Fruit fly (Drosophila melanogaster): ENCODE measurements around the gene AdamTS-B.

The AdamTS-B gene

dm6 chrX:5718476-5719012, 20.2 kb downstream of the AdamTS-B start (continued):
- TF ChIP-seq CG8281 (tag; optimal IDR thresholded peaks at IDR 0.05) (no peak), Rfx (GFP tag; IDR thresholded peaks at IDR 0.05) (peak; percentile 85), eyg (GFP tag; optimal IDR thresholded peaks at IDR 0.05) (no peak), CG14441 (GFP tag; IDR thresholded peaks at IDR 0.05) (peak; percentile 56; the same call in 1 of the 2 replicates), sc (optimal IDR thresholded peaks at IDR 0.05) (no peak), sc (GFP tag; optimal IDR thresholded peaks at IDR 0.05) (no peak), CG12155 (GFP tag; optimal IDR thresholded peaks at IDR 0.05) (peak; percentile 57), sob (GFP tag; IDR thresholded peaks at IDR 0.05) (peak; percentile 82), CG13296 (GFP tag; optimal IDR thresholded peaks at IDR 0.05) (peak; percentile 67), CG7839 (tag; optimal IDR thresholded peaks at IDR 0.05) (peak; percentile 79), ase (GFP tag; IDR thresholded peaks at IDR 0.05) (peak; percentile 16; the same call in 1 of the 3 replicates), bcd (GFP tag; optimal IDR thresholded peaks at IDR 0.05) (peak; percentile 60), zfh1 (GFP tag; IDR thresholded peaks at IDR 0.05) (peak; percentile 61; the same call in 2 of the 3 replicates), eve (GFP tag; optimal IDR thresholded peaks at IDR 0.05) (no peak), ara (GFP tag; IDR thresholded peaks at IDR 0.05) (no peak), hth (optimal IDR thresholded peaks at IDR 0.05) (no peak), CG18262 (tag; optimal IDR thresholded peaks at IDR 0.05) (peak; percentile 34), jing (GFP tag; optimal IDR thresholded peaks at IDR 0.05) (no peak), CG10959 (GFP tag; IDR thresholded peaks at IDR 0.05) (0 out of 2 replicates have a peak, but pooled peaks have one; percentile 21), CG30403 (GFP tag; optimal IDR thresholded peaks at IDR 0.05) (peak; percentile 52), CG11085 (GFP tag; IDR thresholded peaks at IDR 0.05) (peak; percentile 52), sens (GFP tag) (no peak), Dp (GFP tag; optimal IDR thresholded peaks at IDR 0.05) (no peak), ftz-f1 (GFP tag; optimal IDR thresholded peaks at IDR 0.05) (no peak), oc (tag; optimal IDR thresholded peaks at IDR 0.05) (no peak), ash1 (GFP tag; optimal IDR thresholded peaks at IDR 0.05) (no peak), E2f2 (GFP tag; IDR thresholded peaks at IDR 0.05) (peak; percentile 38; the same call in 1 of the 2 replicates), prd (optimal IDR thresholded peaks at IDR 0.05) (no peak), prd (GFP tag; IDR thresholded peaks at IDR 0.05) (peak; percentile 71; the same call in 2 of the 3 replicates), CkIIα-i1 (GFP tag; IDR thresholded peaks at IDR 0.05) (0 out of 2 replicates have a peak, but pooled peaks have one; percentile 34), CG1832 (GFP tag; optimal IDR thresholded peaks at IDR 0.05) (no peak), cad (GFP tag; optimal IDR thresholded peaks at IDR 0.05) (no peak), MESR4 (GFP tag; optimal IDR thresholded peaks at IDR 0.05) (no peak), ato (GFP tag; IDR thresholded peaks at IDR 0.05; ENCODE audit: partially characterized antibody) (no peak), CG14050 (GFP tag; IDR thresholded peaks at IDR 0.05) (0 out of 3 replicates have a peak, but pooled peaks have one; percentile 12), nerfin-1 (tag; optimal IDR thresholded peaks at IDR 0.05) (no peak), CG10321 (GFP tag; IDR thresholded peaks at IDR 0.05) (no peak), ATbp (GFP tag; optimal IDR thresholded peaks at IDR 0.05) (no peak), shn (GFP tag; optimal IDR thresholded peaks at IDR 0.05) (no peak), Camta (GFP tag; optimal IDR thresholded peaks at IDR 0.05) (no peak), Mad (GFP tag; optimal IDR thresholded peaks at IDR 0.05) (no peak), Chrac-16 (GFP tag; optimal IDR thresholded peaks at IDR 0.05) (peak; percentile 37), CG1024 (GFP tag; IDR thresholded peaks at IDR 0.05) (no peak), sr (GFP tag; IDR thresholded peaks at IDR 0.05) (no peak), CG12219 (GFP tag; optimal IDR thresholded peaks at IDR 0.05) (peak; percentile 32), salm (tag; optimal IDR thresholded peaks at IDR 0.05) (no peak), org-1 (GFP tag; optimal IDR thresholded peaks at IDR 0.05) (peak; percentile 2), caup (GFP tag; optimal IDR thresholded peaks at IDR 0.05; ENCODE audit: severe bottlenecking) (peak; percentile 71), tap (tag; optimal IDR thresholded peaks at IDR 0.05) (peak; percentile 23), cas (GFP tag; IDR thresholded peaks at IDR 0.05) (peak; percentile 25; the same call in 1 of the 2 replicates), CG9437 (GFP tag; optimal IDR thresholded peaks at IDR 0.05) (peak; percentile 42), Usf (GFP tag; optimal IDR thresholded peaks at IDR 0.05) (no peak)
